Fruit fly (Drosophila melanogaster) whole organism, pupa: ENCODE data around the gene ssx.

Experiments
- CG32121 ChIP-seq: fragments of 200-800 bp; sonication (Bioruptor generic); IDR thresholded peaks from 2 replicates; pipeline ENCODE4 v1.3.6; 2022; ENCODE audit warnings: missing biosample characterization, missing genetic modification characterization
- CG34367 ChIP-seq: fragments of 200-800 bp; sonication (Bioruptor generic); optimal IDR thresholded peaks from 2 replicates; lab custom pipeline; 2018; ENCODE audit warnings: missing biosample characterization, mild to moderate bottlenecking, missing genetic modification characterization
- Pif1A ChIP-seq: fragments of 200-800 bp; sonication (Bioruptor generic); optimal IDR thresholded peaks from 3 replicates; lab custom pipeline; 2016; ENCODE audit warnings: missing biosample characterization, missing genetic modification characterization
- Pif1B ChIP-seq: fragments of 200-800 bp; sonication (Bioruptor generic); optimal IDR thresholded peaks from 3 replicates; lab custom pipeline; 2016; ENCODE audit warnings: missing biosample characterization, missing genetic modification characterization
- fd96Ca ChIP-seq: fragments of 200-800 bp; sonication (Bioruptor generic); IDR thresholded peaks from 3 replicates; pipeline ENCODE4 v1.3.6; 2022; ENCODE audit warnings: missing biosample characterization, missing genetic modification characterization
- gl ChIP-seq: fragments of 200-800 bp; sonication (Bioruptor generic); optimal IDR thresholded peaks from 2 replicates; lab custom pipeline; 2018; ENCODE audit warnings: missing biosample characterization, mild to moderate bottlenecking, missing genetic modification characterization
- rn ChIP-seq: fragments of 200-800 bp; sonication (Bioruptor generic); IDR thresholded peaks from 2 replicates; pipeline ENCODE4 v1.3.6; 2022; ENCODE audit warnings: missing biosample characterization, missing genetic modification characterization

dm6 chrX:1368949-1369348 lies 1.4 kb upstream of the ssx start, which contains the start of gene CG14770:
- no peak for TF ChIP-seq Pif1B
- TF ChIP-seq rn (GFP tag; lab: Robert Waterston, UW): no peak
- no peak for TF ChIP-seq CG32121 (GFP tag; lab: Robert Waterston, UW)
- no peak for TF ChIP-seq CG34367 (tag; lab: Kevin White, UChicago)
- no peak for TF ChIP-seq gl (tag; lab: Kevin White, UChicago)
- TF ChIP-seq fd96Ca: no peak
- no peak for TF ChIP-seq Pif1A (GFP tag; lab: Kevin White, UChicago)
